Fruit fly (Drosophila melanogaster): ENCODE measurements around the gene CG34376.

Gene CG34376

dm6 chr3R:22447874-22448254 lies at the start of gene CG34376 (continued):
- TF ChIP-seq CG17568 (GFP tag; optimal IDR thresholded peaks at IDR 0.05) (no peak), yki (optimal IDR thresholded peaks at IDR 0.05) (no peak), CG16863 (GFP tag; optimal IDR thresholded peaks at IDR 0.05) (no peak), tna (GFP tag; IDR thresholded peaks at IDR 0.05; ENCODE audit: partially characterized antibody) (no peak; the same call in 1 of the 2 replicates), mirr (GFP tag; optimal IDR thresholded peaks at IDR 0.05) (peak; percentile 85), Drgx (GFP tag; IDR thresholded peaks at IDR 0.05) (peak; percentile 37), sr (GFP tag; IDR thresholded peaks at IDR 0.05) (0 out of 3 replicates have a peak, but pooled peaks have one; percentile 36), dysf (GFP tag; IDR thresholded peaks at IDR 0.05) (peak; percentile 4; the same call in 1 of the 3 replicates), ind (GFP tag; optimal IDR thresholded peaks at IDR 0.05) (no peak), CG7963 (GFP tag; IDR thresholded peaks at IDR 0.05; ENCODE audit: partially characterized antibody) (no peak), grau (tag; optimal IDR thresholded peaks at IDR 0.05) (peak; percentile 41), Lpt (GFP tag; optimal IDR thresholded peaks at IDR 0.05) (no peak), Antp (GFP tag; optimal IDR thresholded peaks at IDR 0.05) (peak; percentile 12), dpn (GFP tag; optimal IDR thresholded peaks at IDR 0.05) (peak in 1 of 2 experiments; percentile 9), fd96Cb (tag; optimal IDR thresholded peaks at IDR 0.05) (no peak), Nf-YB (GFP tag; optimal IDR thresholded peaks at IDR 0.05) (no peak), CG13287 (GFP tag; IDR thresholded peaks at IDR 0.05; ENCODE audit: partially characterized antibody) (peak; percentile 26; the same call in 1 of the 2 replicates), CG17912 (GFP tag; optimal IDR thresholded peaks at IDR 0.05) (peak; percentile 60), CG6254 (GFP tag; optimal IDR thresholded peaks at IDR 0.05) (peak; percentile 17), CG2120 (GFP tag; optimal IDR thresholded peaks at IDR 0.05) (no peak), fd3F (GFP tag; optimal IDR thresholded peaks at IDR 0.05) (no peak), sd (tag; optimal IDR thresholded peaks at IDR 0.05) (peak; percentile 89), cwo (GFP tag; optimal IDR thresholded peaks at IDR 0.05) (no peak), dm (GFP tag; optimal IDR thresholded peaks at IDR 0.05) (no peak), CG6175 (GFP tag; IDR thresholded peaks at IDR 0.05) (no peak), chif (GFP tag; optimal IDR thresholded peaks at IDR 0.05) (no peak), rib (GFP tag; IDR thresholded peaks at IDR 0.05) (no peak), bigmax (GFP tag; optimal IDR thresholded peaks at IDR 0.05) (no peak), trh (GFP tag; optimal IDR thresholded peaks at IDR 0.05) (no peak), CG3995 (GFP tag; optimal IDR thresholded peaks at IDR 0.05) (peak; percentile 98), Trl (optimal IDR thresholded peaks at IDR 0.05) (no peak), Trl (GFP tag; optimal IDR thresholded peaks at IDR 0.05) (peak; percentile 13), Usf (GFP tag; optimal IDR thresholded peaks at IDR 0.05) (no peak), PHDP (tag; optimal IDR thresholded peaks at IDR 0.05) (peak; percentile 49), CG16815 (GFP tag; optimal IDR thresholded peaks at IDR 0.05) (no peak), CG12942 (GFP tag; optimal IDR thresholded peaks at IDR 0.05) (peak; percentile 9), shn (GFP tag; optimal IDR thresholded peaks at IDR 0.05) (no peak), unc-4 (GFP tag; IDR thresholded peaks at IDR 0.05; ENCODE audit: partially characterized antibody) (no peak), HmgZ (tag; optimal IDR thresholded peaks at IDR 0.05) (peak; percentile 39), CG11093 (GFP tag; IDR thresholded peaks at IDR 0.05) (no peak), CG10543 (GFP tag; optimal IDR thresholded peaks at IDR 0.05) (peak; percentile 77), NC2β (GFP tag; optimal IDR thresholded peaks at IDR 0.05) (no peak), CG5180 (GFP tag; optimal IDR thresholded peaks at IDR 0.05) (no peak), dmrt99B (tag; optimal IDR thresholded peaks at IDR 0.05) (no peak), CG8924 (tag; optimal IDR thresholded peaks at IDR 0.05) (peak; percentile 65), Sry-β (GFP tag; optimal IDR thresholded peaks at IDR 0.05) (peak; percentile 55), dmrt11E (tag; optimal IDR thresholded peaks at IDR 0.05) (no peak), ap (GFP tag; IDR thresholded peaks at IDR 0.05) (0 out of 2 replicates have a peak, but pooled peaks have one; percentile 35), HHEX (GFP tag; optimal IDR thresholded peaks at IDR 0.05) (no peak), Rx (GFP tag; IDR thresholded peaks at IDR 0.05) (no peak), NfI (GFP tag; optimal IDR thresholded peaks at IDR 0.05) (peak; percentile 49)
